Worm (Caenorhabditis elegans) whole organism, early embryonic: ENCODE results near the gene Y54G2A.7.

Experiments used
- B0310.2 ChIP-seq: sonication (generic microtip); optimal IDR thresholded peaks from 2 replicates; lab custom pipeline; 2016; ENCODE audit warnings: mild to moderate bottlenecking, missing genetic modification characterization, missing compliant biosample characterization
- F13C5.2 ChIP-seq: sonication (generic microtip); optimal IDR thresholded peaks from 2 replicates; lab custom pipeline; 2017; ENCODE audit warnings: mild to moderate bottlenecking, missing genetic modification characterization, inconsistent platforms, missing compliant biosample characterization
- aly-1 ChIP-seq: sonication (generic microtip); optimal IDR thresholded peaks from 2 replicates; lab custom pipeline; 2016; ENCODE audit warnings: missing genetic modification characterization, missing compliant biosample characterization
- ama-1 ChIP-seq: fragments of 150-350 bp; optimal IDR thresholded peaks from 2 replicates; lab custom pipeline; 2014
- ceh-13 ChIP-seq: fragments of 200-800 bp; sonication (Bioruptor generic); optimal IDR thresholded peaks from 2 replicates; lab custom pipeline; 2018; ENCODE audit warnings: mild to moderate bottlenecking, missing genetic modification characterization, missing compliant biosample characterization
- ceh-36 ChIP-seq: sonication (generic microtip); optimal IDR thresholded peaks from 2 replicates; lab custom pipeline; 2016; ENCODE audit warnings: missing genetic modification characterization, inconsistent platforms, missing compliant biosample characterization
- ets-7 ChIP-seq: sonication (generic microtip); optimal IDR thresholded peaks from 2 replicates; lab custom pipeline; 2016; ENCODE audit warnings: missing genotype, missing genetic modification characterization, missing compliant biosample characterization
- flt-1 ChIP-seq: fragments of 200-800 bp; sonication (Bioruptor generic); IDR thresholded peaks from 2 replicates; pipeline ENCODE4 v1.3.6; 2022; ENCODE audit warnings: missing genetic modification characterization, missing compliant biosample characterization
- hmbx-1 ChIP-seq: sonication (generic microtip); optimal IDR thresholded peaks from 2 replicates; lab custom pipeline; 2016; ENCODE audit warnings: mild to moderate bottlenecking, missing genetic modification characterization, missing compliant biosample characterization
- hmg-4 ChIP-seq: fragments of 200-800 bp; sonication (Bioruptor generic); optimal IDR thresholded peaks from 2 replicates; lab custom pipeline; 2018; ENCODE audit warnings: mild to moderate bottlenecking, missing genetic modification characterization, missing compliant biosample characterization
- hnd-1 ChIP-seq: sonication (generic microtip); optimal IDR thresholded peaks from 2 replicates; lab custom pipeline; 2016; ENCODE audit warnings: missing genetic modification characterization, missing compliant biosample characterization
- pes-1 ChIP-seq: fragments of 200-800 bp; sonication (Bioruptor generic); IDR thresholded peaks from 2 replicates; pipeline ENCODE4 v1.3.6; 2022; ENCODE audit warnings: missing genetic modification reagents, missing genetic modification characterization, missing compliant biosample characterization
- scrt-1 ChIP-seq: fragments of 200-800 bp; sonication (Bioruptor generic); IDR thresholded peaks from 2 replicates; pipeline ENCODE4 v1.3.6; 2022; ENCODE audit warnings: missing genetic modification characterization, missing compliant biosample characterization
- sea-1 ChIP-seq: fragments of 200-800 bp; sonication (Bioruptor generic); conservative IDR thresholded peaks from 2 replicates; pipeline ENCODE4 v1.3.6; 2022; ENCODE audit warnings: missing genetic modification characterization, missing compliant biosample characterization
- tbx-11 ChIP-seq: fragments of 200-800 bp; sonication (Bioruptor generic); IDR thresholded peaks from 2 replicates; pipeline ENCODE4 v1.3.6; 2022; ENCODE audit warnings: missing genetic modification characterization, missing compliant biosample characterization
- tbx-37 ChIP-seq: fragments of 200-800 bp; sonication (Bioruptor generic); conservative IDR thresholded peaks from 2 replicates; pipeline ENCODE4 v1.3.6; 2022; ENCODE audit warnings: missing genetic modification reagents, missing genetic modification characterization, missing compliant biosample characterization
- tra-4 ChIP-seq: sonication (generic microtip); optimal IDR thresholded peaks from 2 replicates; lab custom pipeline; 2017; ENCODE audit warnings: missing genetic modification characterization, missing compliant biosample characterization

Y54G2A.7 gene

DNA sequence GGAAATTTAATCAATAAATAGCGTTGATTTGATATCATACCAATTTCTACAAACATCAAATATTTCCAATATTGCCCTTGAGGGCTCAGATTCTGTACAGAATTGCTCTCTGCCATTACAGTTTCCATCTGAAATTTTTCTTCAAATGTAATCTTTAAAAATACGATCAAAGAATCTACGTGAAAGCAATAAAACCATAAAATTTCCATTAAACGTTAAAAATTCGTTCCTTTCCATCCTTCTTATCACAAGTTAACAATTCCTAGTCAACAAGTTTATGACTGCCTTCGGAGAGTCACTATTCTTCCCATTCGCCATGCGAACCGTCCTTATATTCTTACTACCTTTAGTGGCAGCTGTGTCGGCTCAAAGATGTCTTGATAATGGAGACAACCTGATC is 3.0 kb upstream of the Y54G2A.7 start, which contains the start of gene clec-82:
TSS of gene clec-82 (plus strand) at position 301 of the 400 bp plus-strand sequence.
- TF ChIP-seq ama-1 (lab: Kevin White, UChicago) (no peak), sea-1 (GFP tag; lab: Robert Waterston, UW) (no peak), hmg-4 (GFP tag; lab: Kevin White, UChicago) (no peak), tbx-37 (GFP tag; lab: Robert Waterston, UW) (no peak), hnd-1 (tag; lab: Kevin White, UChicago) (no peak), tbx-11 (GFP tag; lab: Robert Waterston, UW) (no peak), pes-1 (GFP tag; lab: Robert Waterston, UW) (no peak), ceh-36 (tag; lab: Kevin White, UChicago) (no peak), tra-4 (tag; lab: Kevin White, UChicago) (no peak)

ce11 chrIV:2841260-2841659 is 2.9 kb downstream of the Y54G2A.7 start, which contains the start of gene clec-83:
Gene clec-83 (minus strand): TSS chrIV:2841472.
- no peak for TF ChIP-seq B0310.2 (tag; lab: Kevin White, UChicago)
- TF ChIP-seq sea-1 (GFP tag; lab: Robert Waterston, UW): no peak
- TF ChIP-seq scrt-1 (GFP tag; lab: Robert Waterston, UW): no peak
- TF ChIP-seq ceh-36 (tag; lab: Kevin White, UChicago): no peak
- TF ChIP-seq tra-4 (tag; lab: Kevin White, UChicago): no peak
- no peak for TF ChIP-seq hnd-1 (tag; lab: Kevin White, UChicago)
- TF ChIP-seq pes-1 (GFP tag; lab: Robert Waterston, UW): no peak
- no peak for TF ChIP-seq tbx-37 (GFP tag; lab: Robert Waterston, UW)

DNA sequence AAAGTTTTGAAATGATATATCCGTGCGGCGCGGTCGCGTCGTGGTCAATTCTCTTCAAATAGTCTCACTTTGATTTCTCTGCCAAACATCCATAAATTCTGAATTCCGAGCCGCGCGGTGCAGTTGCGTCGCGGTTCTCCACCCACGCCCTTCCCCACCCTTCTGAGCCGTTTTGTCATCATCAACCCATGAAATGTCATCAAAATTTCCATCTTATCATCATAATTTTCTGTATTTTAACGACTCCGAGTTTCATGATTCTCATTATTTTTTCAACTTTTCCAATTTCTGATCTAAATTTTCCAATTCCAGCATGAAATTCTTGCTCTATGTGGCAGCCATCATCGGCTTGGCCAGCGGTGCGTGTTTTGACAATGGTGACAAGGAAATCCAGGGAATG is 3.8 kb downstream of the Y54G2A.7 start, which contains the start of gene clec-84:
TSS of gene clec-84 (plus strand) at position 301 of the 400 bp plus-strand sequence.
- no peak for TF ChIP-seq hnd-1 (tag; lab: Kevin White, UChicago)
- TF ChIP-seq tbx-37 (GFP tag; lab: Robert Waterston, UW): no peak
- no peak for TF ChIP-seq ets-7
- no peak for TF ChIP-seq flt-1 (GFP tag; lab: Robert Waterston, UW)
- TF ChIP-seq ama-1 (lab: Kevin White, UChicago): no peak
- no peak for TF ChIP-seq sea-1 (GFP tag; lab: Robert Waterston, UW)
- no peak for TF ChIP-seq hmg-4 (GFP tag; lab: Kevin White, UChicago)
- no peak for TF ChIP-seq ceh-13 (GFP tag; lab: Kevin White, UChicago)
- no peak for TF ChIP-seq ceh-36 (tag; lab: Kevin White, UChicago)
- no peak for TF ChIP-seq pes-1 (GFP tag; lab: Robert Waterston, UW)
- no peak for TF ChIP-seq hmbx-1
- TF ChIP-seq tra-4 (tag; lab: Kevin White, UChicago): no peak
- TF ChIP-seq B0310.2 (tag; lab: Kevin White, UChicago): no peak

- TF ChIP-seq tbx-11 (GFP tag; lab: Robert Waterston, UW) (no peak), hmbx-1 (no peak), flt-1 (GFP tag; lab: Robert Waterston, UW) (no peak), F13C5.2 (no peak), pes-1 (GFP tag; lab: Robert Waterston, UW) (no peak), scrt-1 (GFP tag; lab: Robert Waterston, UW) (no peak), sea-1 (GFP tag; lab: Robert Waterston, UW) (no peak), aly-1 (tag; lab: Kevin White, UChicago) (no peak)
Measured at ce11 chrIV:2843882-2844281, 5.5 kb downstream of the Y54G2A.7 start, which contains the start of gene Y54G2A.15. Gene Y54G2A.15 (minus strand): TSS chrIV:2843982.

DNA sequence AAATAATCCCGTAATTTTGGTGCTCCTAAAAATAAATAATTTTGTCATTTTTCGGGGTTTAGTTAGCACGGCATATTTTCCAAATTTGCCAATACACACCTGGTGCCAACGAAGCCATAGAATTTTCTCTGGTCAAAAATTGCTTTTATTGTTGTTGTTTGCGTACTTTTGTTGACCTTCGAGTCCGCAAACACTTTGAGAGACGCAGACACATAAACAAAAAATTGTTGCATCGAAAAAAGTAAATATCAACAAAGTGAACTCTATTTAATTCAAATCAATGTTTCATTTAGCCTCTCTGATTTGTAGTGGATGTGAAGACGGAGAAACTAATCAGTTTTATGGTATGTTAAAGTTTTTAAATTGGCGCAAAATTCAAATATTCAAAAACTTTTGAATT is 7.9 kb downstream of the Y54G2A.7 start, which contains the start of gene Y54G2A.40:
TSS of gene Y54G2A.40 (plus strand) at position 213 of the 400 bp plus-strand sequence.
- TF ChIP-seq hnd-1 (tag; lab: Kevin White, UChicago): no peak

DNA sequence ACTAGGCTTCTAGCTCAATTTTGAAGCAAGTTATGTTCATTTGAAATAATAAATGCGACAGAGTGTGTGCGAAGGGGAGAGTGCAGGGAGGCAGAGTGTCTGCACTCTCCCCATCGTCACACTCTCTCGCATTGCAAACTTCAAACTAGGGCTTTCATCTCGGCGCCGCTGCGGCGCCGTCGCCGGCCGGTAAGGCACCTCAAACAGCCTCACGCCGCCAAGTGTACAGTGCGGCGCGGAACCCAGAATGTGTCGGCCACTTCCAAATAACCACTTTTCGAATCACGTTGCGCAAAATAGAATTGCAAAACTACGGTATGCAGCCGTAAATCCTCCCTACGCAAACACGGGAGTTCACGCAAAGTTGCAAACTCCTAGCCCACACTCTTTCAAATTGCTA is 10.9 kb downstream of the Y54G2A.7 start:
- TF ChIP-seq hnd-1 (tag; lab: Kevin White, UChicago): no peak
- TF ChIP-seq scrt-1 (GFP tag; lab: Robert Waterston, UW): no peak
- no peak for TF ChIP-seq ceh-13 (GFP tag; lab: Kevin White, UChicago)
- no peak for TF ChIP-seq tbx-37 (GFP tag; lab: Robert Waterston, UW)
- no peak for TF ChIP-seq B0310.2 (tag; lab: Kevin White, UChicago)

DNA sequence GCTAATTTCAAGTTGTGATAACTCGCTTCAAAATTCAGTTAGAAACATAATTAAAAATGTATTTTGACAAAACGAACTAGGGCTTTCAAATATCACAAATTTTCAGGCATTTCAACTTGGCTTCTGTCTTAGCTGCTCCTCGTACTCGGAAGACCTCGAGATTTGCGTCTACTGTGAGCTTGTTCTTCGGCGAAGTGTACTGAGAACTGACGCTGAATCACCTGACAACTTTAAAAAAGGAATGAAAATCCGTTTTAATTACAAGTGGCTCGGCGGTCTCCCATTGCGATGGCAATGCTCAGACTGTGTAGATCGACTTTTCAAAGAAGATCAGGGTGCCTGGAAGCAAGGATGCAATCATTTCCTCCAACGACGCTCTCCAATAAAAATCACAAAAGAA is 12.2 kb downstream of the Y54G2A.7 start, which contains the start of gene clec-85:
TSS of gene clec-85 (plus strand) at position 301 of the 400 bp plus-strand sequence.
- no peak for TF ChIP-seq aly-1 (tag; lab: Kevin White, UChicago)
- TF ChIP-seq hmbx-1: no peak
- TF ChIP-seq F13C5.2: no peak
- no peak for TF ChIP-seq sea-1 (GFP tag; lab: Robert Waterston, UW)
- no peak for TF ChIP-seq hnd-1 (tag; lab: Kevin White, UChicago)
- no peak for TF ChIP-seq tbx-37 (GFP tag; lab: Robert Waterston, UW)
- no peak for TF ChIP-seq tbx-11 (GFP tag; lab: Robert Waterston, UW)
- no peak for TF ChIP-seq ama-1 (lab: Kevin White, UChicago)
- TF ChIP-seq pes-1 (GFP tag; lab: Robert Waterston, UW): no peak
- TF ChIP-seq flt-1 (GFP tag; lab: Robert Waterston, UW): no peak
- TF ChIP-seq tra-4 (tag; lab: Kevin White, UChicago): no peak
- no peak for TF ChIP-seq ceh-13 (GFP tag; lab: Kevin White, UChicago)
- TF ChIP-seq ets-7: no peak
- TF ChIP-seq scrt-1 (GFP tag; lab: Robert Waterston, UW): no peak
- no peak for TF ChIP-seq ceh-36 (tag; lab: Kevin White, UChicago)
- no peak for TF ChIP-seq hmg-4 (GFP tag; lab: Kevin White, UChicago)

DNA sequence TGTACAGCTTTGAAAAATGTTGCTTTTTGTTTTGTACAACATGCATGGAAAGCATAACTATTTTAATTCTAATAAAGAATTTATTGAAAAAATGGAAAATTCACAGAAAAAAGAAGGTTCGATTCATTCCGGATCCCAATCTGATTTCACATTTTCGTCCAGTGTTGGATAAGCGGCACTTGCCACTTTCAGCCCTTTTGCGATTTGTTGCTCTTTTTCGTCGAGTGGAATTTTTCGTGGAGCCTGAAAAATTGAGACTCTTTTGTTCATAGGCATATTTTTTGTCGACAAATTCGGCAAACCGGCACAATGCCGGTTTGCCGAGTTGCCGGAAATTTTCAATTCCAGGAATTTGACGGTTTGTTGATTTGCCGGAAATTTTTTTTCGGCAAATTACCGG is 13.2 kb downstream of the Y54G2A.7 start:
- TF ChIP-seq F13C5.2: no peak
- no peak for TF ChIP-seq flt-1 (GFP tag; lab: Robert Waterston, UW)
- no peak for TF ChIP-seq hmg-4 (GFP tag; lab: Kevin White, UChicago)
- no peak for TF ChIP-seq hnd-1 (tag; lab: Kevin White, UChicago)
- TF ChIP-seq hmbx-1: no peak
- no peak for TF ChIP-seq tra-4 (tag; lab: Kevin White, UChicago)
- no peak for TF ChIP-seq tbx-37 (GFP tag; lab: Robert Waterston, UW)
- no peak for TF ChIP-seq ama-1 (lab: Kevin White, UChicago)
- TF ChIP-seq ets-7: no peak
- no peak for TF ChIP-seq ceh-36 (tag; lab: Kevin White, UChicago)
- no peak for TF ChIP-seq ceh-13 (GFP tag; lab: Kevin White, UChicago)
- TF ChIP-seq scrt-1 (GFP tag; lab: Robert Waterston, UW): no peak
- TF ChIP-seq aly-1 (tag; lab: Kevin White, UChicago): no peak
- no peak for TF ChIP-seq pes-1 (GFP tag; lab: Robert Waterston, UW)
- TF ChIP-seq B0310.2 (tag; lab: Kevin White, UChicago): no peak
- no peak for TF ChIP-seq sea-1 (GFP tag; lab: Robert Waterston, UW)
- TF ChIP-seq tbx-11 (GFP tag; lab: Robert Waterston, UW): no peak
